Worm (Caenorhabditis elegans): ENCODE measurements around the gene cup-14.

cup-14 gene

DNA sequence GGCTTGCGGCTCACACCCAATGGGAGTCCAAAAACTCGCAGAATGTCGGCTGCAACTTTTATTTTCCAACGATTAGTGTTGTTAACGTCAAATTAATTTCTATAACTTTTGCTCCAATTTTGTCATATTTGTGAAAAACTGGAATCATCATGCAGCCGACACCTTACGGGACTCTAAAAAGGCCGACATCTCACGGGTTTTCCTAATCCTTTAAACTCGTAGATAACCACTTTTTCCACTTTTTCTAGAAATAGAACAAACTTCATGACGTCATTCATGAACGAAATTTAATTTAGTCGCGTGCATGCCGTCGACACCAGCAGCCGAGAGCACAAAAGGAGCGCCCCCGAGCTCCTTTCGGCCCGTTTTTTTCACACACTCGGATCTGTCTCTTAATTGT lies 58.6 kb downstream of the cup-14 start:
- TF ChIP-seq tra-4 (tag; optimal IDR thresholded peaks at IDR 0.05) (no peak), scrt-1 (GFP tag; IDR thresholded peaks at IDR 0.05) (no peak), hmg-4 (GFP tag; optimal IDR thresholded peaks at IDR 0.05) (no peak), ets-7 (tag; optimal IDR thresholded peaks at IDR 0.05) (no peak), hmbx-1 (tag; optimal IDR thresholded peaks at IDR 0.05) (no peak)

DNA sequence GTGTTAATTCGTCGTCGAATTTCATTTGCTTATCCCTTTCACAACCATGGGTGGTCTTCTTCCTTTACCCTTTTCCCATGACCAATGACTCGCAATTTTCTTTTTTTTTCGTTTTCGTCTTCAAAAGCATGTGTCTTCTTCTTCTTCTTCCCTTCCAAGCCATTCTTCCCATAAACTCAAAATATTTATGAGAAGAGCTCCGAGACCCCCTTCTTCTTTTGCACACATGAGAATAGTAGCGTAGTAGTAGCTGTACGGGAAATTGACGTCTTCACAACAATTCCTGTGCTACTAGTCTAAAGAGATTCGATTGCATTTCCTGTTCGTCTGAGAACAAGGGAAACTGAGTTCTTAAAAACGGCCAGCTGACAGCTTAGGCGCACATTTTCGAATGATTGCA lies 59.7 kb downstream of the cup-14 start:
- TF ChIP-seq ceh-36 (tag; optimal IDR thresholded peaks at IDR 0.05) (no peak), tra-4 (tag; optimal IDR thresholded peaks at IDR 0.05) (no peak), hmg-4 (GFP tag; optimal IDR thresholded peaks at IDR 0.05) (no peak), tbx-37 (GFP tag; conservative IDR thresholded peaks at IDR 0.05) (no peak), hmbx-1 (tag; optimal IDR thresholded peaks at IDR 0.05) (no peak), pes-1 (GFP tag; IDR thresholded peaks at IDR 0.05) (no peak), scrt-1 (GFP tag; IDR thresholded peaks at IDR 0.05) (no peak)

DNA sequence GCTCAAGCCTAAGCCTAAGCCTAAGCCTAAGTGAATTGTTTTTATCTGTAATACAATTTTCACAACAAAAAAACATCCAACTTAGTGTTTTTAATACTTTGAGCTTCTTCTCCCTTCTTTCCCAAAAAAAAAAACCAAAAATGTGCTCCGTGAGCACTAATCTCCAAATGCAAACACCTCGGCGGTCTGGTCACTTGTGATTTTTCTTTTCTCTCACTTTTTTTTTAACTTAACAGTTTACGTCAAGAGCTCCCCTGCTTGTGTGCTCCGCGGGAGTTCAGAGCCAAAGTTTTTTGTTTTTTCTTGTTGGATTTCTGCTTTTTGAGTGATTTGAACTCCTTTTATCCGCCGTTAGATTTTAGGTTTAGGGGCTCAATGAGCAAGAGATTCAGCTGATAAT lies 65.8 kb downstream of the cup-14 start:
- TF ChIP-seq flt-1 (GFP tag; IDR thresholded peaks at IDR 0.05) (no peak), sea-1 (GFP tag; conservative IDR thresholded peaks at IDR 0.05) (no peak), ceh-36 (tag; optimal IDR thresholded peaks at IDR 0.05) (no peak), tbx-37 (GFP tag; conservative IDR thresholded peaks at IDR 0.05) (no peak), aly-1 (tag; optimal IDR thresholded peaks at IDR 0.05) (no peak), hnd-1 (tag; optimal IDR thresholded peaks at IDR 0.05) (no peak), hmbx-1 (tag; optimal IDR thresholded peaks at IDR 0.05) (no peak), ets-7 (tag; optimal IDR thresholded peaks at IDR 0.05) (no peak), F13C5.2 (tag; optimal IDR thresholded peaks at IDR 0.05) (no peak), pes-1 (GFP tag; IDR thresholded peaks at IDR 0.05) (no peak), tbx-11 (GFP tag; IDR thresholded peaks at IDR 0.05) (no peak), hmg-4 (GFP tag; optimal IDR thresholded peaks at IDR 0.05) (no peak)
